Fruit fly (Drosophila melanogaster) S2 (cell line): ENCODE results near the gene CG4438.

Source experiments
- CG8478 ChIP-seq: fragments of >200 bp; optimal IDR thresholded peaks from 2 replicates; lab custom pipeline; 2018
- CTCF ChIP-seq, 2 experiments: fragments of >200 bp; optimal IDR thresholded peaks; 2 replicates each; lab custom pipeline; 2018

dm6 chr2L:9388013-9388605 is 9.7 kb downstream of the CG4438 start:
- TF ChIP-seq CG8478 (lab: Kevin White, UChicago) = no peak
- TF ChIP-seq CTCF (optimal IDR thresholded peaks at IDR 0.05; lab: Kevin White, UChicago) = no peak
